Worm (Caenorhabditis elegans) whole organism, L1 larva: ENCODE results near the gene F44D12.2.

Experiments used
- ama-1 ChIP-seq: fragments of 150-350 bp; optimal IDR thresholded peaks from 2 replicates; lab custom pipeline; 2014
- grh-1 ChIP-seq: fragments of 200-800 bp; sonication (Bioruptor generic); IDR thresholded peaks from 2 replicates; pipeline ENCODE4 v1.3.6; 2022; ENCODE audit warnings: missing genetic modification reagents, missing genetic modification characterization, missing compliant biosample characterization
- lsy-2 ChIP-seq, 2 experiments: fragments of 150-350 bp; optimal IDR thresholded peaks; 2 replicates each; lab custom pipeline; 2014; ENCODE audit warnings: missing biosample characterization in 2 of 2, missing genetic modification characterization in 2 of 2
- ztf-11 ChIP-seq, 2 experiments: sonication (generic microtip); optimal IDR thresholded peaks; 2 replicates each; lab custom pipeline; 2016 to 2017; ENCODE audit warnings: missing genetic modification characterization in 2 of 2, missing biosample characterization in 1 of 2, missing compliant biosample characterization in 1 of 2

- TF ChIP-seq ztf-11 (tag; optimal IDR thresholded peaks at IDR 0.05; lab: Kevin White, UChicago) = no peak
- TF ChIP-seq grh-1 (GFP tag; lab: Robert Waterston, UW) = no peak
- no peak for TF ChIP-seq ama-1
- TF ChIP-seq lsy-2 (tag; optimal IDR thresholded peaks at IDR 0.05; lab: Kevin White, UChicago) = no peak
Measured at ce11 chrIV:10016977-10017376, 556 bp downstream of the F44D12.2 start, which contains the start of gene ent-7.
